Fruit fly (Drosophila melanogaster): ENCODE results near the gene Gpdh1.

dm6 chr2L:5986940-5987339 is 43.5 kb downstream of the Gpdh1 start:
- TF ChIP-seq psq (optimal IDR thresholded peaks at IDR 0.05): no peak
- no peak for TF ChIP-seq Sin3A (optimal IDR thresholded peaks at IDR 0.05)
- TF ChIP-seq Myc (optimal IDR thresholded peaks at IDR 0.05): no peak
